Fruit fly (Drosophila melanogaster): ENCODE measurements around the gene Syx17.

The Syx17 gene

dm6 chr3L:4380231-4380645 is 23.0 kb upstream of the Syx17 start, which contains the start of gene DopEcR (continued):
- TF ChIP-seq CG8119 (GFP tag; IDR thresholded peaks at IDR 0.05) (no peak), lz (GFP tag; optimal IDR thresholded peaks at IDR 0.05) (no peak)

- TF ChIP-seq Smox (GFP tag; optimal IDR thresholded peaks at IDR 0.05) (no peak), CG11294 (GFP tag; IDR thresholded peaks at IDR 0.05) (no peak), Sox15 (GFP tag; optimal IDR thresholded peaks at IDR 0.05) (no peak), CG6792 (GFP tag; optimal IDR thresholded peaks at IDR 0.05) (no peak), CG6276 (GFP tag; optimal IDR thresholded peaks at IDR 0.05) (no peak), net (GFP tag; optimal IDR thresholded peaks at IDR 0.05) (no peak), Eip93F (GFP tag; optimal IDR thresholded peaks at IDR 0.05) (no peak), OdsH (GFP tag; optimal IDR thresholded peaks at IDR 0.05) (no peak)
These were observed 21.8 kb upstream of the Syx17 start, which contains the start of gene CG32240 for dm6 chr3L:4381529-4381928. Gene CG32240 (minus strand): TSS chr3L:4381629.

dm6 chr3L:4382581-4382980 is 20.7 kb upstream of the Syx17 start:
- TF ChIP-seq Ets96B (tag; optimal IDR thresholded peaks at IDR 0.05) (no peak), CG3919 (GFP tag; optimal IDR thresholded peaks at IDR 0.05) (no peak), dsx (GFP tag; optimal IDR thresholded peaks at IDR 0.05; ENCODE audit: poor library complexity, severe bottlenecking) (no peak), Sox14 (GFP tag; optimal IDR thresholded peaks at IDR 0.05) (no peak), salr (GFP tag; optimal IDR thresholded peaks at IDR 0.05) (no peak), pdm3 (GFP tag; optimal IDR thresholded peaks at IDR 0.05) (no peak), Blimp-1 (GFP tag; optimal IDR thresholded peaks at IDR 0.05) (no peak), fkh (GFP tag; optimal IDR thresholded peaks at IDR 0.05) (no peak)

- TF ChIP-seq Eip78C (GFP tag) (peak; percentile 91), CG9139 (GFP tag; optimal IDR thresholded peaks at IDR 0.05) (peak; percentile 72), CG1621 (tag; optimal IDR thresholded peaks at IDR 0.05) (peak; percentile 72), Met (GFP tag; optimal IDR thresholded peaks at IDR 0.05) (peak; percentile 42), Ets96B (tag; optimal IDR thresholded peaks at IDR 0.05) (peak; percentile 96), CG4318 (GFP tag; optimal IDR thresholded peaks at IDR 0.05) (no peak), CG6808 (GFP tag; optimal IDR thresholded peaks at IDR 0.05) (peak; percentile 90), CG6854 (GFP tag; optimal IDR thresholded peaks at IDR 0.05) (no peak), ss (GFP tag; optimal IDR thresholded peaks at IDR 0.05) (peak; percentile 61 to 66), svp (GFP tag) (peak; percentile 70), salr (GFP tag; optimal IDR thresholded peaks at IDR 0.05) (peak; percentile 39 to 50), eg (GFP tag; IDR thresholded peaks at IDR 0.05) (peak; percentile 30; the same call in 1 of the 3 replicates), net (GFP tag; optimal IDR thresholded peaks at IDR 0.05) (peak; percentile 10), achi (GFP tag; optimal IDR thresholded peaks at IDR 0.05) (peak; percentile 54), CG6163 (GFP tag; IDR thresholded peaks at IDR 0.05) (peak; percentile 77), CG10669 (GFP tag; optimal IDR thresholded peaks at IDR 0.05) (peak; percentile 92), CG15336 (GFP tag; IDR thresholded peaks at IDR 0.05) (peak; percentile 30; the same call in 1 of the 2 replicates), Eip93F (GFP tag; optimal IDR thresholded peaks at IDR 0.05) (no peak), CG11902 (GFP tag; optimal IDR thresholded peaks at IDR 0.05) (peak; percentile 1), CG11762 (GFP tag; optimal IDR thresholded peaks at IDR 0.05; ENCODE audit: insufficient read depth) (peak; percentile 61), fd59A (GFP tag; optimal IDR thresholded peaks at IDR 0.05) (peak; percentile 71), CG6792 (GFP tag; optimal IDR thresholded peaks at IDR 0.05) (peak; percentile 49), Hr38 (GFP tag; optimal IDR thresholded peaks at IDR 0.05) (no peak), esn (GFP tag; optimal IDR thresholded peaks at IDR 0.05) (peak; percentile 54), Sox102F (GFP tag; optimal IDR thresholded peaks at IDR 0.05) (peak; percentile 29), lz (GFP tag; optimal IDR thresholded peaks at IDR 0.05) (peak; percentile 34), Gug (GFP tag; IDR thresholded peaks at IDR 0.05) (no peak), fkh (GFP tag; optimal IDR thresholded peaks at IDR 0.05) (no peak), CG31627 (GFP tag; optimal IDR thresholded peaks at IDR 0.05) (peak; percentile 21), Smox (GFP tag; optimal IDR thresholded peaks at IDR 0.05) (peak; percentile 33), Sox15 (GFP tag; optimal IDR thresholded peaks at IDR 0.05) (no peak), Sox14 (GFP tag; optimal IDR thresholded peaks at IDR 0.05) (peak; percentile 54), dsx (GFP tag; optimal IDR thresholded peaks at IDR 0.05; ENCODE audit: poor library complexity, severe bottlenecking) (peak; percentile 85), pdm3 (GFP tag; optimal IDR thresholded peaks at IDR 0.05) (peak; percentile 54), CG10631 (GFP tag; optimal IDR thresholded peaks at IDR 0.05) (peak; percentile 74), CG7368 (GFP tag; optimal IDR thresholded peaks at IDR 0.05) (peak; percentile 67), vri (GFP tag; optimal IDR thresholded peaks at IDR 0.05) (peak; percentile 24), cyc (GFP tag; optimal IDR thresholded peaks at IDR 0.05) (peak; percentile 72)
These were observed 20.2 kb upstream of the Syx17 start for dm6 chr3L:4383104-4383503.

Data from whole organism, prepupa.